Worm (Caenorhabditis elegans) whole organism, late embryonic: Measurements from ENCODE around the gene F58B6.1.

Experiments
- ama-1 ChIP-seq: fragments of 150-350 bp; optimal IDR thresholded peaks from 2 replicates; lab custom pipeline; 2014
- ceh-31 ChIP-seq: sonication (generic microtip); optimal IDR thresholded peaks from 2 replicates; lab custom pipeline; 2016; ENCODE audit warnings: missing genetic modification characterization, missing compliant biosample characterization
- fkh-6 ChIP-seq: sonication (generic microtip); optimal IDR thresholded peaks from 2 replicates; lab custom pipeline; 2016; ENCODE audit warnings: missing genetic modification characterization, missing compliant biosample characterization
- lim-6 ChIP-seq: sonication (generic microtip); optimal IDR thresholded peaks from 2 replicates; lab custom pipeline; 2016; ENCODE audit warnings: missing genetic modification characterization, missing compliant biosample characterization
- npax-4 ChIP-seq: sonication (generic microtip); optimal IDR thresholded peaks from 2 replicates; lab custom pipeline; 2016; ENCODE audit warnings: missing genetic modification characterization, missing compliant biosample characterization
- pha-4 ChIP-seq: fragments of 150-350 bp; optimal IDR thresholded peaks from 2 replicates; lab custom pipeline; 2018; ENCODE audit warnings: missing biosample characterization, missing genetic modification reagents, missing genetic modification characterization
- pqm-1 ChIP-seq: sonication (generic microtip); optimal IDR thresholded peaks from 2 replicates; lab custom pipeline; 2016; ENCODE audit warnings: missing genetic modification characterization, missing compliant biosample characterization
- pros-1 ChIP-seq: fragments of 150-350 bp; optimal IDR thresholded peaks from 2 replicates; lab custom pipeline; 2014; ENCODE audit warnings: missing biosample characterization, missing genetic modification reagents, missing genetic modification characterization
- sdc-2 ChIP-seq: sonication (generic microtip); optimal IDR thresholded peaks from 2 replicates; lab custom pipeline; 2016; ENCODE audit warnings: missing genotype, missing genetic modification characterization, missing compliant biosample characterization
- unc-86 ChIP-seq: sonication (generic microtip); optimal IDR thresholded peaks from 2 replicates; lab custom pipeline; 2016; ENCODE audit warnings: missing genetic modification characterization, missing compliant biosample characterization

DNA sequence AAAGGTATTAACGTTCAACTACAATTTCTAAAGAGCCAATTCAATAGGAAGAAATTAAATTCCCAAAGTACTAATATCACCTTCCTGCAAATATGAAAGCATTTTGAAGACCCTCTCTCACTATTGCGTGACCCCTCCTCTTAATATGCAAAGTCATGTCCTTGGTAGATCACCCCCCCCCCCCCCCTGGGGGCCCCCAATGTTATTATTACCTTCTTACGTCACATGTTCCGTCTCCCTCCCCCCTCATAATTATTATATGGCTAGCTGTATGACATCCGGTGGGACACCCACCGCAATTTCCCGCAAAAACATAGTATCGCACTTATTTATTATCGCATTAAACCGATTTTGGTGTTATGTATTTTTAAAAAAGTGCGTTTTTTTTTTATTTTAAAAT is 46.2 kb upstream of the F58B6.1 start:
- TF ChIP-seq ceh-31 (tag; lab: Kevin White, UChicago) (no peak), fkh-6 (tag; lab: Kevin White, UChicago) (no peak), lim-6 (tag; lab: Kevin White, UChicago) (no peak), pha-4 (tag; lab: Kevin White, UChicago) (no peak), npax-4 (tag; lab: Kevin White, UChicago) (no peak), unc-86 (tag; lab: Kevin White, UChicago) (no peak), sdc-2 (no peak), pros-1 (tag; lab: Kevin White, UChicago) (no peak), pqm-1 (tag; lab: Kevin White, UChicago) (no peak), ama-1 (lab: Kevin White, UChicago) (no peak)
